Fruit fly (Drosophila melanogaster): ENCODE data around the gene CG42535.

DNA sequence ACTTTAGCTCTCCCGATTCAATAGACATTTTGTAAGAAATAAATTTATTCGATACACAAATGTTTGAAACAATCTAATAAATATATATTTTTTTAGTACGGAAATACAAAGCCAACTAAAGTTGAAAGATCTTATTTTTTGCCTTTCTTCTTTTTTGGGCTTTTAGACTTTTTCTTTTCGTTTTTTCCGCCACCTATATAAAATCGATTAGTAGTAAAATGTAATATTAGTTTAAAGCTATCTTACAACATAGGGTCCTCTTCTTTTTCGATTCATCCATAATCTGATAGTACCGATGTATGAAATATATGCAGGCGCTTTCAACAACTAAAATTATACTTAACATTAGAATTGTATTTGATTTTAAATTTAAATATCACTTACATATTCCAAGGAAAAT lies 766 bp downstream of the CG42535 start, which contains the start of gene CG42536:
- TF ChIP-seq Sox102F (GFP tag; optimal IDR thresholded peaks at IDR 0.05) (no peak), CG32006 (GFP tag; optimal IDR thresholded peaks at IDR 0.05) (no peak), Hr39 (GFP tag; optimal IDR thresholded peaks at IDR 0.05) (no peak), Met (GFP tag; optimal IDR thresholded peaks at IDR 0.05) (no peak), CG6163 (GFP tag; IDR thresholded peaks at IDR 0.05) (no peak), CG4318 (GFP tag; optimal IDR thresholded peaks at IDR 0.05) (no peak), OdsH (GFP tag; optimal IDR thresholded peaks at IDR 0.05) (no peak), dsx (GFP tag; optimal IDR thresholded peaks at IDR 0.05; ENCODE audit: poor library complexity, severe bottlenecking) (no peak), svp (GFP tag) (no peak), topi (GFP tag; optimal IDR thresholded peaks at IDR 0.05) (no peak), Lpt (GFP tag; optimal IDR thresholded peaks at IDR 0.05) (no peak)
